Worm (Caenorhabditis elegans) whole organism, late embryonic: ENCODE data around the gene C31C9.7.

ENCODE experiments used
- ceh-31 ChIP-seq: sonication (generic microtip); optimal IDR thresholded peaks from 2 replicates; lab custom pipeline; 2016; ENCODE audit warnings: missing genetic modification characterization, missing compliant biosample characterization
- pqm-1 ChIP-seq: sonication (generic microtip); optimal IDR thresholded peaks from 2 replicates; lab custom pipeline; 2016; ENCODE audit warnings: missing genetic modification characterization, missing compliant biosample characterization

DNA sequence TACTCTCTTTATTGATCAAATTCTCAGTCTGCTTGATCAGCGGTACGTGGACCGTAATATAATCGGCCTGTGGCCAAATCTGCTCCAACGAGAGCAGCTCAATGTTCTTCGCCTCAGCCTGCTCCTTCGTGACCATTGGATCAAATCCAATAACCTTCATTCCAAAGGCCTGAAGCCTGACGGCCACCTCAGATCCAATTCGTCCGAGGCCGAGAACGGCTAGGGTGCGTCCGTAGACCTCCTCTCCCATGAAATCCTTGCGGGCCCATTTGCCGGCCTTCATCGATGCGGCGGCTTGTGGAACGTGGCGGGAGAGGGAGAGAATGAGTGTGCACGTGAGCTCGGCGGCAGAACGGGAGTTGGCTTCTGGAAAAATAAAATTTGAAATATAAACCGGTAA lies 31.4 kb upstream of the C31C9.7 start:
- TF ChIP-seq ceh-31 (tag; lab: Kevin White, UChicago) (no peak), pqm-1 (tag; lab: Kevin White, UChicago) (no peak)
